Worm (Caenorhabditis elegans) whole organism, L3 larva: ENCODE results near the gene K12H6.10.
A peak's percentile ranks its signal among the peaks of the same experiment; 100 is the strongest.

Experiments
- R02D3.7 ChIP-seq: fragments of 150-350 bp; optimal IDR thresholded peaks from 2 replicates; lab custom pipeline; 2014; ENCODE audit warnings: missing biosample characterization, missing genetic modification characterization
- ZK546.5 ChIP-seq: sonication (generic microtip); optimal IDR thresholded peaks from 2 replicates; lab custom pipeline; 2017; ENCODE audit warnings: missing biosample characterization, missing genetic modification characterization
- aly-2 ChIP-seq: fragments of 150-350 bp; optimal IDR thresholded peaks from 2 replicates; lab custom pipeline; 2014; ENCODE audit warnings: missing biosample characterization, missing genetic modification characterization
- ama-1 ChIP-seq: fragments of 150-350 bp; optimal IDR thresholded peaks from 2 replicates; lab custom pipeline; 2018
- ceh-16 ChIP-seq: sonication (generic microtip); optimal IDR thresholded peaks from 2 replicates; lab custom pipeline; 2017; ENCODE audit warnings: missing biosample characterization, missing genetic modification characterization
- ceh-28 ChIP-seq: fragments of 150-350 bp; optimal IDR thresholded peaks from 2 replicates; lab custom pipeline; 2014; ENCODE audit warnings: missing biosample characterization, missing genetic modification reagents, missing genetic modification characterization
- ceh-82 ChIP-seq: fragments of 150-350 bp; optimal IDR thresholded peaks from 2 replicates; lab custom pipeline; 2014; ENCODE audit warnings: missing biosample characterization, missing genetic modification characterization
- ceh-9 ChIP-seq: sonication (generic microtip); optimal IDR thresholded peaks from 2 replicates; lab custom pipeline; 2018; ENCODE audit warnings: missing biosample characterization, missing genetic modification characterization
- daf-12 ChIP-seq: fragments of 150-350 bp; optimal IDR thresholded peaks from 2 replicates; lab custom pipeline; 2014; ENCODE audit warnings: missing biosample characterization, missing genetic modification reagents, missing genetic modification characterization
- egl-27 ChIP-seq: sonication (generic microtip); optimal IDR thresholded peaks from 4 replicates; lab custom pipeline; 2017; ENCODE audit warnings: missing biosample characterization, missing genetic modification reagents, missing genetic modification characterization
- egl-5 ChIP-seq: fragments of 150-350 bp; optimal IDR thresholded peaks from 2 replicates; lab custom pipeline; 2017; ENCODE audit warnings: missing biosample characterization, missing genetic modification reagents, missing genetic modification characterization, inconsistent platforms
- elt-1 ChIP-seq: fragments of 150-350 bp; optimal IDR thresholded peaks from 2 replicates; lab custom pipeline; 2014; ENCODE audit warnings: missing biosample characterization, missing genetic modification characterization
- elt-2 ChIP-seq: sonication (generic microtip); optimal IDR thresholded peaks from 2 replicates; lab custom pipeline; 2016; ENCODE audit warnings: missing genetic modification reagents, mild to moderate bottlenecking, missing genetic modification characterization, missing compliant biosample characterization
- elt-3 ChIP-seq, 3 experiments: fragments of 150-350 bp in 1 of 3; sonication (generic microtip) in 2 of 3; optimal IDR thresholded peaks; 2 replicates in 2 of 3; 4 replicates in 1 of 3; lab custom pipeline; 2014 to 2017; ENCODE audit warnings: missing biosample characterization in 3 of 3, missing genetic modification characterization in 3 of 3
- fkh-10 ChIP-seq: sonication (generic microtip); optimal IDR thresholded peaks from 2 replicates; lab custom pipeline; 2017; ENCODE audit warnings: missing biosample characterization, missing genetic modification reagents, missing genetic modification characterization
- fos-1 ChIP-seq: fragments of 150-350 bp; optimal IDR thresholded peaks from 2 replicates; lab custom pipeline; 2014; ENCODE audit warnings: missing biosample characterization, missing genetic modification characterization
- hmg-11 ChIP-seq: sonication (generic microtip); optimal IDR thresholded peaks from 2 replicates; lab custom pipeline; 2016; ENCODE audit warnings: missing genetic modification characterization, missing compliant biosample characterization
- jun-1 ChIP-seq: fragments of 150-350 bp; optimal IDR thresholded peaks from 2 replicates; lab custom pipeline; 2014; ENCODE audit warnings: missing biosample characterization, missing genetic modification reagents, missing genetic modification characterization
- lin-15B ChIP-seq: fragments of 150-350 bp; optimal IDR thresholded peaks from 2 replicates; lab custom pipeline; 2014; ENCODE audit warnings: missing biosample characterization, missing genetic modification characterization
- lsy-12 ChIP-seq: sonication (generic microtip); optimal IDR thresholded peaks from 2 replicates; lab custom pipeline; 2016; ENCODE audit warnings: mild to moderate bottlenecking, missing genetic modification characterization, missing compliant biosample characterization
- mdl-1 ChIP-seq: fragments of 150-350 bp; optimal IDR thresholded peaks from 2 replicates; lab custom pipeline; 2014; ENCODE audit warnings: missing biosample characterization, missing genetic modification characterization
- mml-1 ChIP-seq: fragments of 150-350 bp; sonication (generic microtip); optimal IDR thresholded peaks from 3 replicates; lab custom pipeline; 2014; ENCODE audit warnings: missing biosample characterization, missing genetic modification characterization
- nhr-11 ChIP-seq: fragments of 150-350 bp; optimal IDR thresholded peaks from 2 replicates; lab custom pipeline; 2014; ENCODE audit warnings: missing biosample characterization, missing genetic modification characterization
- nhr-12 ChIP-seq: fragments of 150-350 bp; optimal IDR thresholded peaks from 2 replicates; lab custom pipeline; 2014; ENCODE audit warnings: missing biosample characterization, missing genetic modification characterization
- nhr-23 ChIP-seq: fragments of 150-350 bp; optimal IDR thresholded peaks from 2 replicates; lab custom pipeline; 2014; ENCODE audit warnings: missing biosample characterization, missing genetic modification reagents, missing genetic modification characterization
- nhr-237 ChIP-seq: fragments of 150-350 bp; optimal IDR thresholded peaks from 2 replicates; lab custom pipeline; 2014; ENCODE audit warnings: missing biosample characterization, missing genetic modification characterization
- nhr-25 ChIP-seq: sonication (generic microtip); optimal IDR thresholded peaks from 2 replicates; lab custom pipeline; 2017; ENCODE audit warnings: missing biosample characterization, missing genetic modification characterization
- nhr-43 ChIP-seq: sonication (generic microtip); optimal IDR thresholded peaks from 2 replicates; lab custom pipeline; 2016; ENCODE audit warnings: mild to moderate bottlenecking, missing genetic modification characterization, missing compliant biosample characterization; ENCODE audit not compliant: poor library complexity, severe bottlenecking
- pha-4 ChIP-seq: fragments of 150-350 bp; optimal IDR thresholded peaks from 2 replicates; lab custom pipeline; 2014; ENCODE audit warnings: missing biosample characterization, missing genetic modification reagents, missing genetic modification characterization
- pqm-1 ChIP-seq: fragments of 150-350 bp; optimal IDR thresholded peaks from 2 replicates; lab custom pipeline; 2017; ENCODE audit warnings: missing biosample characterization, missing genetic modification characterization, inconsistent platforms
- sea-2 ChIP-seq: fragments of 150-350 bp; sonication (generic microtip); optimal IDR thresholded peaks from 4 replicates; lab custom pipeline; 2014; ENCODE audit warnings: missing biosample characterization, missing genetic modification reagents, missing genetic modification characterization
- skn-1 ChIP-seq: fragments of 150-350 bp; optimal IDR thresholded peaks from 2 replicates; lab custom pipeline; 2014; ENCODE audit warnings: missing biosample characterization, missing genetic modification characterization
- tbx-2 ChIP-seq: sonication (generic microtip); optimal IDR thresholded peaks from 2 replicates; lab custom pipeline; 2016; ENCODE audit warnings: mild to moderate bottlenecking, missing genetic modification characterization, missing compliant biosample characterization
- unc-62 ChIP-seq: fragments of 150-350 bp; sonication (generic microtip); optimal IDR thresholded peaks from 4 replicates; lab custom pipeline; 2014; ENCODE audit warnings: missing biosample characterization, missing genetic modification reagents, missing genetic modification characterization
- zag-1 ChIP-seq: fragments of 150-350 bp; optimal IDR thresholded peaks from 2 replicates; lab custom pipeline; 2014; ENCODE audit warnings: missing biosample characterization, missing genetic modification characterization
- ztf-11 ChIP-seq: fragments of 150-350 bp; optimal IDR thresholded peaks from 2 replicates; lab custom pipeline; 2014; ENCODE audit warnings: missing biosample characterization, missing genetic modification characterization
- ztf-4 ChIP-seq: fragments of 150-350 bp; optimal IDR thresholded peaks from 2 replicates; lab custom pipeline; 2014; ENCODE audit warnings: missing biosample characterization, missing genetic modification characterization

Gene K12H6.10

ce11 chrII:2853767-2854166 lies 31.1 kb downstream of the K12H6.10 start:
- TF ChIP-seq egl-27 (tag; lab: Kevin White, UChicago) (no peak), elt-1 (peak; percentile 63), lin-15B (tag; lab: Kevin White, UChicago) (no peak)

ce11 chrII:2854794-2855193 lies 32.1 kb downstream of the K12H6.10 start:
- TF ChIP-seq nhr-237 (tag; lab: Kevin White, UChicago) (no peak), nhr-23 (tag; lab: Kevin White, UChicago) (peak; percentile 64), ama-1 (lab: Kevin White, UChicago) (peak; percentile 43), nhr-25 (tag; lab: Kevin White, UChicago) (peak; percentile 54), hmg-11 (tag; lab: Kevin White, UChicago) (peak; percentile 14), nhr-43 (tag; lab: Kevin White, UChicago) (peak; percentile 58)
- TF ChIP-seq, all 47 proteins: peak for 5

ce11 chrII:2856114-2856513 lies 33.4 kb downstream of the K12H6.10 start:
- no peak for TF ChIP-seq nhr-11
- TF ChIP-seq elt-2 (tag; lab: Kevin White, UChicago), result no peak
- TF ChIP-seq nhr-23 (tag; lab: Kevin White, UChicago), result peak; percentile 13
- TF ChIP-seq elt-3 (tag; optimal IDR thresholded peaks at IDR 0.05; lab: Kevin White, UChicago), result peak in 1 of 3 experiments; percentile 9
- peak; percentile 22 for TF ChIP-seq nhr-43 (tag; lab: Kevin White, UChicago)

- TF ChIP-seq elt-2 (tag; lab: Kevin White, UChicago) (no peak), fkh-10 (GFP tag; lab: Kevin White, UChicago) (no peak), skn-1 (tag; lab: Kevin White, UChicago) (no peak), egl-5 (tag; lab: Kevin White, UChicago) (no peak), nhr-25 (tag; lab: Kevin White, UChicago) (peak; percentile 49), R02D3.7 (tag; lab: Kevin White, UChicago) (no peak), ceh-28 (tag; lab: Kevin White, UChicago) (no peak), aly-2 (no peak), daf-12 (tag; lab: Kevin White, UChicago) (no peak), pha-4 (no peak), nhr-12 (tag; lab: Kevin White, UChicago) (no peak), mdl-1 (tag; lab: Kevin White, UChicago) (no peak), lsy-12 (tag; lab: Kevin White, UChicago) (no peak), zag-1 (no peak), lin-15B (tag; lab: Kevin White, UChicago) (no peak), pqm-1 (tag; lab: Kevin White, UChicago) (no peak), nhr-237 (tag; lab: Kevin White, UChicago) (no peak), hmg-11 (tag; lab: Kevin White, UChicago) (no peak), egl-27 (tag; lab: Kevin White, UChicago) (no peak), ceh-82 (no peak), sea-2 (GFP tag; lab: Kevin White, UChicago) (no peak), nhr-43 (tag; lab: Kevin White, UChicago) (peak; percentile 63), ZK546.5 (tag; lab: Kevin White, UChicago) (no peak), elt-3 (tag; optimal IDR thresholded peaks at IDR 0.05; lab: Kevin White, UChicago) (peak in 2 of 3 experiments; percentile 70 to 95), mml-1 (tag; lab: Kevin White, UChicago) (no peak), unc-62 (no peak), ceh-9 (tag; lab: Kevin White, UChicago) (no peak), nhr-23 (tag; lab: Kevin White, UChicago) (no peak), elt-1 (peak; percentile 81), tbx-2 (no peak), ztf-11 (tag; lab: Kevin White, UChicago) (no peak), ceh-16 (tag; lab: Kevin White, UChicago) (no peak), fos-1 (no peak), jun-1 (tag; lab: Kevin White, UChicago) (no peak), ztf-4 (no peak)
Observed at ce11 chrII:2857559-2857958, 34.9 kb downstream of the K12H6.10 start.
